Worm (Caenorhabditis elegans) whole organism, early embryonic: ENCODE results near the gene lgc-24.

ENCODE experiments used
- B0310.2 ChIP-seq: sonication (generic microtip); optimal IDR thresholded peaks from 2 replicates; lab custom pipeline; 2016; ENCODE audit warnings: mild to moderate bottlenecking, missing genetic modification characterization, missing compliant biosample characterization
- F13C5.2 ChIP-seq: sonication (generic microtip); optimal IDR thresholded peaks from 2 replicates; lab custom pipeline; 2017; ENCODE audit warnings: mild to moderate bottlenecking, missing genetic modification characterization, inconsistent platforms, missing compliant biosample characterization
- aly-1 ChIP-seq: sonication (generic microtip); optimal IDR thresholded peaks from 2 replicates; lab custom pipeline; 2016; ENCODE audit warnings: missing genetic modification characterization, missing compliant biosample characterization
- ama-1 ChIP-seq: fragments of 150-350 bp; optimal IDR thresholded peaks from 2 replicates; lab custom pipeline; 2014
- ceh-13 ChIP-seq: fragments of 200-800 bp; sonication (Bioruptor generic); optimal IDR thresholded peaks from 2 replicates; lab custom pipeline; 2018; ENCODE audit warnings: mild to moderate bottlenecking, missing genetic modification characterization, missing compliant biosample characterization
- ceh-36 ChIP-seq: sonication (generic microtip); optimal IDR thresholded peaks from 2 replicates; lab custom pipeline; 2016; ENCODE audit warnings: missing genetic modification characterization, inconsistent platforms, missing compliant biosample characterization
- ets-7 ChIP-seq: sonication (generic microtip); optimal IDR thresholded peaks from 2 replicates; lab custom pipeline; 2016; ENCODE audit warnings: missing genotype, missing genetic modification characterization, missing compliant biosample characterization
- flt-1 ChIP-seq: fragments of 200-800 bp; sonication (Bioruptor generic); IDR thresholded peaks from 2 replicates; pipeline ENCODE4 v1.3.6; 2022; ENCODE audit warnings: missing genetic modification characterization, missing compliant biosample characterization
- hmbx-1 ChIP-seq: sonication (generic microtip); optimal IDR thresholded peaks from 2 replicates; lab custom pipeline; 2016; ENCODE audit warnings: mild to moderate bottlenecking, missing genetic modification characterization, missing compliant biosample characterization
- hmg-4 ChIP-seq: fragments of 200-800 bp; sonication (Bioruptor generic); optimal IDR thresholded peaks from 2 replicates; lab custom pipeline; 2018; ENCODE audit warnings: mild to moderate bottlenecking, missing genetic modification characterization, missing compliant biosample characterization
- hnd-1 ChIP-seq: sonication (generic microtip); optimal IDR thresholded peaks from 2 replicates; lab custom pipeline; 2016; ENCODE audit warnings: missing genetic modification characterization, missing compliant biosample characterization
- pes-1 ChIP-seq: fragments of 200-800 bp; sonication (Bioruptor generic); IDR thresholded peaks from 2 replicates; pipeline ENCODE4 v1.3.6; 2022; ENCODE audit warnings: missing genetic modification reagents, missing genetic modification characterization, missing compliant biosample characterization
- scrt-1 ChIP-seq: fragments of 200-800 bp; sonication (Bioruptor generic); IDR thresholded peaks from 2 replicates; pipeline ENCODE4 v1.3.6; 2022; ENCODE audit warnings: missing genetic modification characterization, missing compliant biosample characterization
- sea-1 ChIP-seq: fragments of 200-800 bp; sonication (Bioruptor generic); conservative IDR thresholded peaks from 2 replicates; pipeline ENCODE4 v1.3.6; 2022; ENCODE audit warnings: missing genetic modification characterization, missing compliant biosample characterization
- tbx-11 ChIP-seq: fragments of 200-800 bp; sonication (Bioruptor generic); IDR thresholded peaks from 2 replicates; pipeline ENCODE4 v1.3.6; 2022; ENCODE audit warnings: missing genetic modification characterization, missing compliant biosample characterization
- tbx-37 ChIP-seq: fragments of 200-800 bp; sonication (Bioruptor generic); conservative IDR thresholded peaks from 2 replicates; pipeline ENCODE4 v1.3.6; 2022; ENCODE audit warnings: missing genetic modification reagents, missing genetic modification characterization, missing compliant biosample characterization
- tra-4 ChIP-seq: sonication (generic microtip); optimal IDR thresholded peaks from 2 replicates; lab custom pipeline; 2017; ENCODE audit warnings: missing genetic modification characterization, missing compliant biosample characterization

The lgc-24 gene

DNA sequence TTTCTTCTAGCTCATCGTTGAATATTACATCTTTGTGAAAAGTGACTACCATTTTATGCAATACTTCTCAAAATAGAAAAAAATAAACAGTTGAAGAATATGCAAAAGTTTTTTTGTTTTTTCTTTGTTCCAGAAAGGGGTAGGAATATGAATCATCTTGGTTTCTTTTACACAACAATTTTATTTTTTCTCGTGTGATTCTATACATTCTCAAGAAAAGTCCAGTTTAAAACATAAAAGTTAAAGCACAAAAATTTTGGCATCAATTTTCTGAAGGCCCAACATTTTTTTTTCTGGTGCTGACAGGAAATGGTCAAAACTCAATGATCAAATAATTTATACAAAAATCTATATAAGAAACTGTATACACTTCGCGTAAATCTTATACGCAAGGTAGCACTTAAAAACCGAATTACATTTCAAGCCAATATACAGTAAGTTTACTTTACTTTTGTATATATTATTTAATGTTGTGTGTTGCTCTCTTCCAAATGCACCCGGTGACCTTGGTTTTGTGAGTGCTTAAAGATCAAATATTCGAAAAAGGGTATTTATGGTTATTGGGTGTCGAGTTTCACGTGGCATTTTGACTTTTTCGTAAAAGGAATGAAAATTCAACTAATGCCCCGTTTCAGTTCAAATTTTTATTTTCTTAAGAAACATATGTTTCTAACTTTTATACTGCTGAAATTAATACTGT is 40.3 kb downstream of the lgc-24 start, which contains the start of the genes W03G11.2 and lgc-13:
Gene W03G11.2, minus strand, starts transcription at position 101 of the 700 bp plus-strand sequence.
Gene lgc-13, plus strand, starts transcription at position 650 of the 700 bp plus-strand sequence.
- no peak for TF ChIP-seq F13C5.2 (tag; lab: Kevin White, UChicago)
- no peak for TF ChIP-seq ets-7 (tag; lab: Kevin White, UChicago)
- no peak for TF ChIP-seq aly-1 (tag; lab: Kevin White, UChicago)
- TF ChIP-seq tbx-37 (GFP tag; lab: Robert Waterston, UW) = no peak
- no peak for TF ChIP-seq ceh-36 (tag; lab: Kevin White, UChicago)
- no peak for TF ChIP-seq hmg-4 (GFP tag; lab: Kevin White, UChicago)
- TF ChIP-seq tra-4 (tag; lab: Kevin White, UChicago) = no peak
- no peak for TF ChIP-seq flt-1 (GFP tag; lab: Robert Waterston, UW)
- no peak for TF ChIP-seq tbx-11
- TF ChIP-seq scrt-1 (GFP tag; lab: Robert Waterston, UW) = no peak
- no peak for TF ChIP-seq hnd-1 (tag; lab: Kevin White, UChicago)
- TF ChIP-seq ama-1 (lab: Kevin White, UChicago) = no peak
- TF ChIP-seq ceh-13 = no peak
- no peak for TF ChIP-seq hmbx-1 (tag; lab: Kevin White, UChicago)
- TF ChIP-seq B0310.2 (tag; lab: Kevin White, UChicago) = no peak
- TF ChIP-seq pes-1 = no peak
- no peak for TF ChIP-seq sea-1

ce11 chrX:12111213-12111612 is 42.9 kb downstream of the lgc-24 start, which contains the start of gene lgc-14:
Gene lgc-14 (plus strand): TSS chrX:12111513.
- no peak for TF ChIP-seq tra-4 (tag; lab: Kevin White, UChicago)

DNA sequence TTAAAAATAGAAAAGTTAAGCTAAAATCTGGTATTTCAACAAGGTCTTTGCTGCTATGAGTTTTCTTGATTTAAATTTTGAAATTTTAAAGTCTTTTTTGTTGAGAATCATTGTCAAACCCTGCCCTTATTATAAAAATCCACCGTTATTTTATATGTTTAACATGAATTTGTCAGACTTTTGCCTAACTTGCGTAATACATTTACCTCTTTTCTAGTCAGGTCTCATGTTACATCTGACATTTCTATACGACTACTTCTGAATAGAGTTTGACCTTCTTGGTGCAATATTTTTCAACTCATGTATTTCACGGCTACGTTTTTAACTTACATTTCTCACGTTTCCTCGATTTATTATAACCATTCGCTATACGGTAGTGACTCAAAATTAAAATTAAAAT is 45.7 kb downstream of the lgc-24 start, which contains the start of gene lgc-15:
Gene lgc-15, plus strand, starts transcription at position 301 of the 400 bp plus-strand sequence.
- TF ChIP-seq tbx-37 (GFP tag; lab: Robert Waterston, UW) (no peak), tra-4 (tag; lab: Kevin White, UChicago) (no peak), scrt-1 (GFP tag; lab: Robert Waterston, UW) (no peak), ama-1 (lab: Kevin White, UChicago) (no peak), ceh-13 (no peak)

DNA sequence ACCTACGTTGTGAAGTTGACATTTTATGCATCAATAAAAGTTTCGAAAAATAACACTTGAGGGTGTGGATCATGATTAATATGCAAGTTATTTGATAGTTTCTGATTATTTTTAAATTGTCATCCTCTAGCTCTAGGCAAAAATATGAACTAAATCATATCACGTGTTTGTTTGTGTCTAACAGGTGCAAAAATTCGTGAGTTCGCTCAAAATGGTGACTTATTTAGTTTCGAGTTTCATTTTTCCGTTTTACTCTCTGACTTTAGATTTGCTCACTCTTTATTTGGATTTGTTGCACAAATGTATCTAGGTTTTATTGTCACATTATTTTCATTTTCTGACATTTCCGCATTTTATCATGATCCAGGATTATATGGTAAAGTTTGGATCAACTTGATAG is 50.0 kb downstream of the lgc-24 start, which contains the start of gene lgc-16:
Gene lgc-16, plus strand, starts transcription at position 301 of the 400 bp plus-strand sequence.
- no peak for TF ChIP-seq tbx-11
- TF ChIP-seq hnd-1 (tag; lab: Kevin White, UChicago) = no peak
- TF ChIP-seq tbx-37 (GFP tag; lab: Robert Waterston, UW) = no peak
- no peak for TF ChIP-seq aly-1 (tag; lab: Kevin White, UChicago)
- no peak for TF ChIP-seq hmg-4 (GFP tag; lab: Kevin White, UChicago)
- TF ChIP-seq ceh-36 (tag; lab: Kevin White, UChicago) = no peak
- no peak for TF ChIP-seq tra-4 (tag; lab: Kevin White, UChicago)
- TF ChIP-seq pes-1 = no peak
- TF ChIP-seq ets-7 (tag; lab: Kevin White, UChicago) = no peak
- no peak for TF ChIP-seq hmbx-1 (tag; lab: Kevin White, UChicago)
- no peak for TF ChIP-seq B0310.2 (tag; lab: Kevin White, UChicago)
- no peak for TF ChIP-seq scrt-1 (GFP tag; lab: Robert Waterston, UW)
- TF ChIP-seq ama-1 (lab: Kevin White, UChicago) = no peak
- TF ChIP-seq F13C5.2 (tag; lab: Kevin White, UChicago) = no peak
- TF ChIP-seq flt-1 (GFP tag; lab: Robert Waterston, UW) = no peak
- TF ChIP-seq ceh-13 = no peak
- no peak for TF ChIP-seq sea-1
